Fruit fly (Drosophila melanogaster) whole organism, prepupa: ENCODE measurements around the gene CG2685.

ENCODE experiments used
- Blimp-1 ChIP-seq: fragments of 200-800 bp; sonication (Bioruptor generic); optimal IDR thresholded peaks from 3 replicates; lab custom pipeline; 2017; ENCODE audit warnings: missing biosample characterization, missing genetic modification characterization, mild to moderate bottlenecking, moderate library complexity, missing genetic modification reagents
- Eip75B ChIP-seq: fragments of 200-800 bp; sonication (Bioruptor generic); optimal IDR thresholded peaks from 3 replicates; lab custom pipeline; 2016; ENCODE audit warnings: missing biosample characterization, missing genetic modification characterization
- Gug ChIP-seq: fragments of 200-800 bp; sonication (Bioruptor generic); IDR thresholded peaks from 2 replicates; pipeline ENCODE4 v1.3.6; 2022; ENCODE audit warnings: missing biosample characterization, missing genetic modification characterization
- Lpt ChIP-seq: fragments of 200-800 bp; sonication (Bioruptor generic); optimal IDR thresholded peaks from 3 replicates; lab custom pipeline; 2016; ENCODE audit warnings: missing biosample characterization, missing genetic modification characterization
- Sox14 ChIP-seq: fragments of 200-800 bp; sonication (Bioruptor generic); optimal IDR thresholded peaks from 3 replicates; lab custom pipeline; 2016; ENCODE audit warnings: missing biosample characterization, missing genetic modification characterization
- acj6 ChIP-seq: fragments of 200-800 bp; sonication (Bioruptor generic); optimal IDR thresholded peaks from 3 replicates; lab custom pipeline; 2016; ENCODE audit warnings: missing biosample characterization, missing genetic modification characterization
- fkh ChIP-seq: fragments of 200-800 bp; sonication (Bioruptor generic); optimal IDR thresholded peaks from 3 replicates; lab custom pipeline; 2017; ENCODE audit warnings: missing biosample characterization, mild to moderate bottlenecking, missing genetic modification characterization, moderate library complexity
- vri ChIP-seq: fragments of 200-800 bp; sonication (Bioruptor generic); optimal IDR thresholded peaks from 3 replicates; lab custom pipeline; 2016; ENCODE audit warnings: missing biosample characterization, mild to moderate bottlenecking, missing genetic modification characterization

- TF ChIP-seq Lpt (no peak), vri (no peak), acj6 (GFP tag; lab: Kevin White, UChicago) (no peak), fkh (no peak), Sox14 (GFP tag; lab: Kevin White, UChicago) (no peak), Blimp-1 (GFP tag; lab: Kevin White, UChicago) (no peak), Eip75B (GFP tag; lab: Kevin White, UChicago) (no peak), Gug (GFP tag; lab: Robert Waterston, UW) (no peak)
These were observed 26.3 kb upstream of the CG2685 start, which contains the start of gene kirre for dm6 chrX:2740084-2740483.
